Fruit fly (Drosophila melanogaster) whole organism, pupa: Measurements from ENCODE around the gene Obp19d.

Experiments
- CG10348 ChIP-seq: fragments of 200-800 bp; sonication (Bioruptor generic); IDR thresholded peaks from 2 replicates; pipeline ENCODE4 v1.3.6; 2022; ENCODE audit warnings: missing biosample characterization, missing genetic modification characterization
- CG13204 ChIP-seq: fragments of 200-800 bp; sonication (Bioruptor generic); optimal IDR thresholded peaks from 2 replicates; lab custom pipeline; 2018; ENCODE audit warnings: missing biosample characterization, mild to moderate bottlenecking, missing genetic modification characterization, moderate library complexity
- CG14655 ChIP-seq: fragments of 200-800 bp; sonication (Bioruptor generic); optimal IDR thresholded peaks from 3 replicates; lab custom pipeline; 2017; ENCODE audit warnings: mild to moderate bottlenecking, missing biosample characterization, missing genetic modification reagents, missing genetic modification characterization
- CG15710 ChIP-seq: fragments of 200-800 bp; sonication (Bioruptor generic); optimal IDR thresholded peaks from 2 replicates; lab custom pipeline; 2018; ENCODE audit warnings: missing biosample characterization, mild to moderate bottlenecking, missing genetic modification characterization, moderate library complexity
- CG34367 ChIP-seq: fragments of 200-800 bp; sonication (Bioruptor generic); optimal IDR thresholded peaks from 2 replicates; lab custom pipeline; 2018; ENCODE audit warnings: missing biosample characterization, mild to moderate bottlenecking, missing genetic modification characterization
- CG8301 ChIP-seq: fragments of 200-800 bp; sonication (Bioruptor generic); optimal IDR thresholded peaks from 2 replicates; lab custom pipeline; 2018; ENCODE audit warnings: missing biosample characterization, mild to moderate bottlenecking, missing genetic modification characterization
- CG9948 ChIP-seq: fragments of 200-800 bp; sonication (Bioruptor generic); optimal IDR thresholded peaks from 2 replicates; lab custom pipeline; 2018; ENCODE audit warnings: missing biosample characterization, mild to moderate bottlenecking, missing genetic modification characterization, moderate library complexity
- EcR ChIP-seq: fragments of 200-800 bp; sonication (Bioruptor generic); optimal IDR thresholded peaks from 3 replicates; lab custom pipeline; 2019; ENCODE audit warnings: missing biosample characterization, missing genetic modification characterization, mild to moderate bottlenecking, moderate library complexity, missing genetic modification reagents
- Pif1A ChIP-seq: fragments of 200-800 bp; sonication (Bioruptor generic); optimal IDR thresholded peaks from 3 replicates; lab custom pipeline; 2016; ENCODE audit warnings: missing biosample characterization, missing genetic modification characterization
- rn ChIP-seq: fragments of 200-800 bp; sonication (Bioruptor generic); IDR thresholded peaks from 2 replicates; pipeline ENCODE4 v1.3.6; 2022; ENCODE audit warnings: missing biosample characterization, missing genetic modification characterization

dm6 chrX:20418864-20419263, 549 bp upstream of the Obp19d start, which contains the start of gene Obp19c:
- no peak for TF ChIP-seq CG10348 (GFP tag; lab: Robert Waterston, UW)
- TF ChIP-seq CG14655 (GFP tag; lab: Kevin White, UChicago): no peak
- no peak for TF ChIP-seq rn (GFP tag; lab: Robert Waterston, UW)
- TF ChIP-seq EcR (GFP tag; lab: Kevin White, UChicago): no peak
- no peak for TF ChIP-seq CG34367
- TF ChIP-seq Pif1A: no peak
- no peak for TF ChIP-seq CG9948
- no peak for TF ChIP-seq CG8301
- TF ChIP-seq CG13204 (GFP tag; lab: Kevin White, UChicago): no peak
- TF ChIP-seq CG15710 (tag; lab: Kevin White, UChicago): no peak
